Fruit fly (Drosophila melanogaster) whole organism, pupa: ENCODE measurements around the gene CG9500.

Source experiments
- CG10348 ChIP-seq: fragments of 200-800 bp; sonication (Bioruptor generic); IDR thresholded peaks from 2 replicates; pipeline ENCODE4 v1.3.6; 2022; ENCODE audit warnings: missing biosample characterization, missing genetic modification characterization
- CG12605 ChIP-seq: fragments of 200-800 bp; sonication (Bioruptor generic); IDR thresholded peaks from 2 replicates; pipeline ENCODE4 v1.3.6; 2022; ENCODE audit warnings: missing biosample characterization, missing genetic modification characterization
- CG13204 ChIP-seq: fragments of 200-800 bp; sonication (Bioruptor generic); optimal IDR thresholded peaks from 2 replicates; lab custom pipeline; 2018; ENCODE audit warnings: missing biosample characterization, mild to moderate bottlenecking, missing genetic modification characterization, moderate library complexity
- CG14655 ChIP-seq: fragments of 200-800 bp; sonication (Bioruptor generic); optimal IDR thresholded peaks from 3 replicates; lab custom pipeline; 2017; ENCODE audit warnings: mild to moderate bottlenecking, missing biosample characterization, missing genetic modification reagents, missing genetic modification characterization
- CG15710 ChIP-seq: fragments of 200-800 bp; sonication (Bioruptor generic); optimal IDR thresholded peaks from 2 replicates; lab custom pipeline; 2018; ENCODE audit warnings: missing biosample characterization, mild to moderate bottlenecking, missing genetic modification characterization, moderate library complexity
- CG17806 ChIP-seq: fragments of 200-800 bp; sonication (Bioruptor generic); optimal IDR thresholded peaks from 2 replicates; lab custom pipeline; 2018; ENCODE audit warnings: missing biosample characterization, mild to moderate bottlenecking, missing genetic modification characterization, moderate library complexity
- CG32121 ChIP-seq: fragments of 200-800 bp; sonication (Bioruptor generic); IDR thresholded peaks from 2 replicates; pipeline ENCODE4 v1.3.6; 2022; ENCODE audit warnings: missing biosample characterization, missing genetic modification characterization
- CG34367 ChIP-seq: fragments of 200-800 bp; sonication (Bioruptor generic); optimal IDR thresholded peaks from 2 replicates; lab custom pipeline; 2018; ENCODE audit warnings: missing biosample characterization, mild to moderate bottlenecking, missing genetic modification characterization
- CG4496 ChIP-seq: fragments of 200-800 bp; sonication (Bioruptor generic); IDR thresholded peaks from 3 replicates; pipeline ENCODE4 v1.3.6; 2022; ENCODE audit warnings: missing biosample characterization, missing genetic modification characterization
- CG8159 ChIP-seq: fragments of 200-800 bp; sonication (Bioruptor generic); optimal IDR thresholded peaks from 3 replicates; lab custom pipeline; 2018; ENCODE audit warnings: missing biosample characterization, mild to moderate bottlenecking, missing genetic modification characterization, moderate library complexity
- CG8301 ChIP-seq: fragments of 200-800 bp; sonication (Bioruptor generic); optimal IDR thresholded peaks from 2 replicates; lab custom pipeline; 2018; ENCODE audit warnings: missing biosample characterization, mild to moderate bottlenecking, missing genetic modification characterization
- CG9948 ChIP-seq: fragments of 200-800 bp; sonication (Bioruptor generic); optimal IDR thresholded peaks from 2 replicates; lab custom pipeline; 2018; ENCODE audit warnings: missing biosample characterization, mild to moderate bottlenecking, missing genetic modification characterization, moderate library complexity
- D1 ChIP-seq: fragments of 200-800 bp; sonication (Bioruptor generic); optimal IDR thresholded peaks from 2 replicates; lab custom pipeline; 2018; ENCODE audit warnings: missing biosample characterization, mild to moderate bottlenecking, missing genetic modification characterization, moderate library complexity
- EcR ChIP-seq: fragments of 200-800 bp; sonication (Bioruptor generic); optimal IDR thresholded peaks from 3 replicates; lab custom pipeline; 2019; ENCODE audit warnings: missing biosample characterization, missing genetic modification characterization, mild to moderate bottlenecking, moderate library complexity, missing genetic modification reagents
- Ets98B ChIP-seq: fragments of 200-800 bp; sonication (Bioruptor generic); IDR thresholded peaks from 2 replicates; pipeline ENCODE4 v1.3.6; 2022; ENCODE audit warnings: missing biosample characterization, missing genetic modification characterization
- Pif1A ChIP-seq: fragments of 200-800 bp; sonication (Bioruptor generic); optimal IDR thresholded peaks from 3 replicates; lab custom pipeline; 2016; ENCODE audit warnings: missing biosample characterization, missing genetic modification characterization
- Pif1B ChIP-seq: fragments of 200-800 bp; sonication (Bioruptor generic); optimal IDR thresholded peaks from 3 replicates; lab custom pipeline; 2016; ENCODE audit warnings: missing biosample characterization, missing genetic modification characterization
- Snoo ChIP-seq: fragments of 200-800 bp; sonication (Bioruptor generic); optimal IDR thresholded peaks from 3 replicates; lab custom pipeline; 2017; ENCODE audit warnings: missing biosample characterization, mild to moderate bottlenecking, missing genetic modification characterization, inconsistent platforms
- fd96Ca ChIP-seq: fragments of 200-800 bp; sonication (Bioruptor generic); IDR thresholded peaks from 3 replicates; pipeline ENCODE4 v1.3.6; 2022; ENCODE audit warnings: missing biosample characterization, missing genetic modification characterization
- gl ChIP-seq: fragments of 200-800 bp; sonication (Bioruptor generic); optimal IDR thresholded peaks from 2 replicates; lab custom pipeline; 2018; ENCODE audit warnings: missing biosample characterization, mild to moderate bottlenecking, missing genetic modification characterization
- rn ChIP-seq: fragments of 200-800 bp; sonication (Bioruptor generic); IDR thresholded peaks from 2 replicates; pipeline ENCODE4 v1.3.6; 2022; ENCODE audit warnings: missing biosample characterization, missing genetic modification characterization

CG9500 gene

dm6 chr2L:6358218-6358617 is at the start of gene CG9500:
CG9500 (minus strand) TSS chr2L:6358318.
- TF ChIP-seq Pif1A: no peak
- no peak for TF ChIP-seq CG9948 (tag; lab: Kevin White, UChicago)
- no peak for TF ChIP-seq CG12605
- TF ChIP-seq D1 (tag; lab: Kevin White, UChicago): no peak
- TF ChIP-seq CG13204 (GFP tag; lab: Kevin White, UChicago): no peak
- TF ChIP-seq CG17806 (tag; lab: Kevin White, UChicago): no peak
- TF ChIP-seq EcR (GFP tag; lab: Kevin White, UChicago): no peak
- no peak for TF ChIP-seq CG8159 (tag; lab: Kevin White, UChicago)
- no peak for TF ChIP-seq CG32121 (GFP tag; lab: Robert Waterston, UW)
- TF ChIP-seq Snoo (tag; lab: Kevin White, UChicago): no peak
- TF ChIP-seq CG34367 (tag; lab: Kevin White, UChicago): no peak
- TF ChIP-seq gl (tag; lab: Kevin White, UChicago): no peak

dm6 chr2L:6397149-6397548 is 39.0 kb upstream of the CG9500 start, which contains the start of gene CG42369:
CG42369 (minus strand) TSS chr2L:6397249.
- no peak for TF ChIP-seq CG14655
- no peak for TF ChIP-seq D1 (tag; lab: Kevin White, UChicago)
- TF ChIP-seq CG15710 (tag; lab: Kevin White, UChicago): no peak
- no peak for TF ChIP-seq Pif1B (GFP tag; lab: Kevin White, UChicago)
- no peak for TF ChIP-seq CG8159 (tag; lab: Kevin White, UChicago)

dm6 chr2L:6391469-6391868 is 33.4 kb upstream of the CG9500 start:
- no peak for TF ChIP-seq D1 (tag; lab: Kevin White, UChicago)
- no peak for TF ChIP-seq CG14655
- TF ChIP-seq CG12605: no peak
- TF ChIP-seq rn (GFP tag; lab: Robert Waterston, UW): no peak
- TF ChIP-seq Pif1B (GFP tag; lab: Kevin White, UChicago): no peak
- no peak for TF ChIP-seq CG15710 (tag; lab: Kevin White, UChicago)
- TF ChIP-seq fd96Ca (GFP tag; lab: Robert Waterston, UW): no peak
- no peak for TF ChIP-seq CG34367 (tag; lab: Kevin White, UChicago)
- TF ChIP-seq CG9948 (tag; lab: Kevin White, UChicago): no peak
- TF ChIP-seq CG32121 (GFP tag; lab: Robert Waterston, UW): no peak
- no peak for TF ChIP-seq CG13204 (GFP tag; lab: Kevin White, UChicago)
- TF ChIP-seq CG8159 (tag; lab: Kevin White, UChicago): no peak
- no peak for TF ChIP-seq CG17806 (tag; lab: Kevin White, UChicago)
- no peak for TF ChIP-seq CG8301 (tag; lab: Kevin White, UChicago)
- no peak for TF ChIP-seq Pif1A
- no peak for TF ChIP-seq Ets98B (GFP tag; lab: Robert Waterston, UW)
- no peak for TF ChIP-seq EcR (GFP tag; lab: Kevin White, UChicago)
- TF ChIP-seq CG10348 (GFP tag; lab: Robert Waterston, UW): no peak
- no peak for TF ChIP-seq Snoo (tag; lab: Kevin White, UChicago)
- no peak for TF ChIP-seq CG4496 (GFP tag; lab: Robert Waterston, UW)

- TF ChIP-seq CG10348 (GFP tag; lab: Robert Waterston, UW): no peak
- TF ChIP-seq Pif1A: no peak
- no peak for TF ChIP-seq CG13204 (GFP tag; lab: Kevin White, UChicago)
- no peak for TF ChIP-seq CG9948 (tag; lab: Kevin White, UChicago)
- no peak for TF ChIP-seq gl (tag; lab: Kevin White, UChicago)
- TF ChIP-seq CG15710 (tag; lab: Kevin White, UChicago): no peak
- no peak for TF ChIP-seq CG17806 (tag; lab: Kevin White, UChicago)
- TF ChIP-seq fd96Ca (GFP tag; lab: Robert Waterston, UW): no peak
- no peak for TF ChIP-seq CG4496 (GFP tag; lab: Robert Waterston, UW)
- TF ChIP-seq Pif1B (GFP tag; lab: Kevin White, UChicago): no peak
- no peak for TF ChIP-seq D1 (tag; lab: Kevin White, UChicago)
- TF ChIP-seq CG34367 (tag; lab: Kevin White, UChicago): no peak
- TF ChIP-seq Ets98B (GFP tag; lab: Robert Waterston, UW): no peak
- TF ChIP-seq CG32121 (GFP tag; lab: Robert Waterston, UW): no peak
- no peak for TF ChIP-seq CG14655
- TF ChIP-seq CG8301 (tag; lab: Kevin White, UChicago): no peak
These were observed 28.9 kb upstream of the CG9500 start for dm6 chr2L:6387068-6387467.

DNA sequence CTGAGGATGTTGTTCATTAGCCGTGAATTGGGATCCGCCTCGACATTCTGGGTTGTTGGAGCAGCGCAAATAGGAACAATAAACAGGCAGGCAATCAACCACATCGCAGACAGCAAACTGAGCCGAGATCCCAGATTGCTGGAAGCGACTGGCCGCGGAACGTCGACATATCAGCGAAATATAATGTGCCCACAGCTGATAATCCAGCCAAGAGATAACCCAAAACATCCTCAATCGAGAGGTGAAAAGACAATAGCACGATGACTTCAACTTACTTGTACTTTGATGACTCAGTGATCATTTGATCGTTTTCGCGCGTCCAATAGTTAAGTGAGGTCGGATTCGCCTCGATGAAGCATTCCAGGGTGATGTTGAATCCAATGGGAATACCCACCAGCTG is 27.3 kb upstream of the CG9500 start, which contains the start of gene Nepl6:
TSS of gene Nepl6 (minus strand) at position 104 of the 400 bp plus-strand sequence.
- TF ChIP-seq EcR (GFP tag; lab: Kevin White, UChicago) (peak; percentile 56), CG34367 (tag; lab: Kevin White, UChicago) (no peak), CG13204 (GFP tag; lab: Kevin White, UChicago) (no peak), CG17806 (tag; lab: Kevin White, UChicago) (no peak), CG8301 (tag; lab: Kevin White, UChicago) (no peak), fd96Ca (GFP tag; lab: Robert Waterston, UW) (no peak), CG12605 (no peak), CG14655 (no peak)

DNA sequence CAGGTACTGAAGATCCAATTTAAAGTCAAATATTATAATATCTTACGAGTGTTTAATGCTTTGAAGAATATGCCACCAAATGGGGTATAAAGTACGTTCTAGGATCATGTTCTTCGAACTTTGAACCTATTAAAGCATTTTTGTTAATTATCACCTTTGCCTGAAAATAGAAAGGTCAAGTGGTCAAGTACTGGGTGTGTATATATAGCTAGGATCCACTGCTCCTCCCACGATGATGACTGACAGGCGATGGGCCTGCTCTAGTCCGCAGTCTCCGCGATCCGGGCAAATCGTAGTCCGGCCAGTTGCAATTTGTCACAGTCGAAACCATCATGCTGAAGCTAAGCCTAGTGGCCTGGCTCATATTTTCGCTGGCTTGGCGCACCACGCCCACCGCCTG is 22.8 kb upstream of the CG9500 start, which contains the start of gene Nepl5:
TSS of gene Nepl5 (plus strand) at position 301 of the 400 bp plus-strand sequence.
- TF ChIP-seq D1 (tag; lab: Kevin White, UChicago): no peak
- TF ChIP-seq EcR (GFP tag; lab: Kevin White, UChicago): no peak
- no peak for TF ChIP-seq CG17806 (tag; lab: Kevin White, UChicago)
- no peak for TF ChIP-seq CG4496 (GFP tag; lab: Robert Waterston, UW)
- TF ChIP-seq CG13204 (GFP tag; lab: Kevin White, UChicago): no peak
- TF ChIP-seq CG8301 (tag; lab: Kevin White, UChicago): no peak
- TF ChIP-seq CG32121 (GFP tag; lab: Robert Waterston, UW): no peak
- no peak for TF ChIP-seq fd96Ca (GFP tag; lab: Robert Waterston, UW)
- TF ChIP-seq CG8159 (tag; lab: Kevin White, UChicago): no peak
- no peak for TF ChIP-seq CG15710 (tag; lab: Kevin White, UChicago)
- TF ChIP-seq Snoo (tag; lab: Kevin White, UChicago): no peak
- no peak for TF ChIP-seq gl (tag; lab: Kevin White, UChicago)
- TF ChIP-seq CG9948 (tag; lab: Kevin White, UChicago): no peak
- no peak for TF ChIP-seq Ets98B (GFP tag; lab: Robert Waterston, UW)
- TF ChIP-seq CG14655: no peak
- no peak for TF ChIP-seq rn (GFP tag; lab: Robert Waterston, UW)
- TF ChIP-seq CG10348 (GFP tag; lab: Robert Waterston, UW): no peak
